Fruit fly (Drosophila melanogaster): ENCODE measurements around the gene CG15283.

DNA sequence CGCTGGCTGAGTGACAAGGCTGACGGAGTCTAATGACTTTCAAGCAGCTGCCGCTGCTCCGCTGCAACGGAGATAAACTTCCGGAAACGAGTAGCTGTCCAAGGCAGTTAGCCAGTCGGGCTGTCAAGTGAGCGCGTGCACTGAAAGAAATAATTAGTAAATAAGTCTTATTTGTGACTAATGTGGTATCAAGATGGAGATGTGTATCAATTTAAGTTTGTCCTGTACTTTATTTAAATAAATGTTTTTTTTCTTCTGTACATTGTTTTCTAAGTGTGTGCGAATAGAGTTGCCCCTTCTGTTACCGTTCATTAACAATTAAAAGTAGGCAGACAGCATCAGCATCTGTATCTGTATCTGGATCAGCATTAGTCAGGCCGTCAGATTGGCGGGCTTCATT, 564 bp upstream of the CG15283 start:
- TF ChIP-seq pad (GFP tag; optimal IDR thresholded peaks at IDR 0.05): no peak
- TF ChIP-seq CG33017 (tag; optimal IDR thresholded peaks at IDR 0.05): no peak
- TF ChIP-seq kay (GFP tag; ENCODE audit: borderline replicate concordance): no peak
